Fruit fly (Drosophila melanogaster) S2 (cell line): ENCODE measurements around the gene in.

Experiments used
- CG8478 ChIP-seq: fragments of >200 bp; optimal IDR thresholded peaks from 2 replicates; lab custom pipeline; 2018
- CTCF ChIP-seq, 2 experiments: fragments of >200 bp; optimal IDR thresholded peaks; 2 replicates each; lab custom pipeline; 2018

- TF ChIP-seq CTCF (optimal IDR thresholded peaks at IDR 0.05; lab: Kevin White, UChicago) (peak in 1 of 2 experiments; percentile 3), CG8478 (lab: Kevin White, UChicago) (no peak)
These were observed 34.3 kb downstream of the in start, which contains the start of gene trbl for dm6 chr3L:20401026-20401912.
